Fruit fly (Drosophila melanogaster) whole organism, embryonic: ENCODE measurements around the gene RpLP1.

Experiments used
- Atf6 ChIP-seq: fragments of 200-800 bp; sonication (Bioruptor generic); IDR thresholded peaks from 2 replicates; pipeline ENCODE4 v1.3.6; 2022; ENCODE audit warnings: missing biosample characterization, missing genetic modification characterization
- BEAF-32 ChIP-seq: fragments of 200-800 bp; sonication (Bioruptor generic); optimal IDR thresholded peaks from 3 replicates; lab custom pipeline; 2017; ENCODE audit warnings: missing biosample characterization, missing genetic modification characterization, mild to moderate bottlenecking, moderate library complexity, missing genetic modification reagents
- CG10654 ChIP-seq: fragments of 200-800 bp; sonication (Bioruptor generic); optimal IDR thresholded peaks from 2 replicates; lab custom pipeline; 2016; ENCODE audit warnings: missing biosample characterization, missing genetic modification characterization
- CG11456 ChIP-seq: fragments of 200-800 bp; sonication (Bioruptor generic); IDR thresholded peaks from 3 replicates; pipeline ENCODE4 v1.3.6; 2022; ENCODE audit warnings: missing biosample characterization, missing genetic modification characterization
- CG11723 ChIP-seq: fragments of 200-800 bp; sonication (Bioruptor generic); optimal IDR thresholded peaks from 2 replicates; lab custom pipeline; 2017; ENCODE audit warnings: missing biosample characterization, mild to moderate bottlenecking, missing genetic modification characterization
- CG12236 ChIP-seq: fragments of 200-800 bp; sonication (Bioruptor generic); optimal IDR thresholded peaks from 2 replicates; lab custom pipeline; 2016; ENCODE audit warnings: missing biosample characterization, missing genetic modification characterization
- CG1233 ChIP-seq: fragments of 200-800 bp; sonication (Bioruptor generic); optimal IDR thresholded peaks from 4 replicates; lab custom pipeline; 2018; ENCODE audit warnings: missing biosample characterization, mild to moderate bottlenecking, missing genetic modification characterization
- CG14860 ChIP-seq: fragments of 200-800 bp; sonication (Bioruptor generic); IDR thresholded peaks from 3 replicates; pipeline ENCODE4 v1.3.6; 2022; ENCODE audit warnings: missing biosample characterization, missing genetic modification characterization; ENCODE audit not compliant: partially characterized antibody
- CG15011 ChIP-seq: fragments of 200-800 bp; sonication (Bioruptor generic); optimal IDR thresholded peaks from 3 replicates; lab custom pipeline; 2018; ENCODE audit warnings: missing biosample characterization, mild to moderate bottlenecking, missing genetic modification characterization
- CG15479 ChIP-seq: fragments of 200-800 bp; sonication (Bioruptor generic); optimal IDR thresholded peaks from 3 replicates; lab custom pipeline; 2019; ENCODE audit warnings: missing biosample characterization, mild to moderate bottlenecking, missing genetic modification characterization, moderate library complexity
- CG1602 ChIP-seq: fragments of 200-800 bp; sonication (Bioruptor generic); optimal IDR thresholded peaks from 3 replicates; lab custom pipeline; 2016; ENCODE audit warnings: missing biosample characterization, missing genetic modification characterization
- CG16779 ChIP-seq: fragments of 200-800 bp; sonication (Bioruptor generic); IDR thresholded peaks from 2 replicates; pipeline ENCODE4 v1.3.6; 2022; ENCODE audit warnings: missing biosample characterization, missing genetic modification characterization
- CG17829 ChIP-seq: fragments of 200-800 bp; optimal IDR thresholded peaks from 2 replicates; lab custom pipeline; 2019; ENCODE audit warnings: missing biosample characterization, mild to moderate bottlenecking, missing genetic modification characterization, moderate library complexity
- CG3065 ChIP-seq: fragments of 200-800 bp; sonication (Bioruptor generic); optimal IDR thresholded peaks from 2 replicates; lab custom pipeline; 2016; ENCODE audit warnings: missing biosample characterization, missing genetic modification characterization
- CG32767 ChIP-seq: fragments of 200-800 bp; sonication (Bioruptor generic); IDR thresholded peaks from 2 replicates; pipeline ENCODE4 v1.3.6; 2022; ENCODE audit warnings: missing biosample characterization, missing genetic modification characterization
- CG34224 ChIP-seq: fragments of 200-800 bp; sonication (Bioruptor generic); IDR thresholded peaks from 3 replicates; pipeline ENCODE4 v1.3.6; 2022; ENCODE audit warnings: missing biosample characterization, missing genetic modification characterization; ENCODE audit not compliant: partially characterized antibody
- CG3995 ChIP-seq: fragments of 200-800 bp; sonication (Bioruptor generic); optimal IDR thresholded peaks from 3 replicates; lab custom pipeline; 2016; ENCODE audit warnings: missing biosample characterization, missing genetic modification characterization
- CG7745 ChIP-seq: fragments of 200-800 bp; sonication (Bioruptor generic); optimal IDR thresholded peaks from 2 replicates; lab custom pipeline; 2018; ENCODE audit warnings: missing biosample characterization, mild to moderate bottlenecking, missing genetic modification characterization, moderate library complexity
- CG7987 ChIP-seq: fragments of 200-800 bp; sonication (Bioruptor generic); optimal IDR thresholded peaks from 2 replicates; lab custom pipeline; 2018; ENCODE audit warnings: missing biosample characterization, mild to moderate bottlenecking, missing genetic modification characterization, moderate library complexity
- CG8388 ChIP-seq: fragments of 200-800 bp; sonication (Bioruptor generic); optimal IDR thresholded peaks from 2 replicates; lab custom pipeline; 2019; ENCODE audit warnings: missing biosample characterization, mild to moderate bottlenecking, missing genetic modification characterization, moderate library complexity
- CkIIα-i1 ChIP-seq: fragments of 200-800 bp; sonication (Bioruptor generic); IDR thresholded peaks from 2 replicates; pipeline ENCODE4 v1.3.6; 2022; ENCODE audit warnings: missing biosample characterization, missing genetic modification characterization
- Drgx ChIP-seq: fragments of 200-800 bp; sonication (Bioruptor generic); IDR thresholded peaks from 2 replicates; pipeline ENCODE4 v1.3.6; 2022; ENCODE audit warnings: missing biosample characterization, missing genetic modification characterization
- H2.0 ChIP-seq: fragments of 200-800 bp; sonication (Bioruptor generic); IDR thresholded peaks from 2 replicates; pipeline ENCODE4 v1.3.6; 2022; ENCODE audit warnings: missing biosample characterization, missing genetic modification characterization
- HLH54F ChIP-seq: fragments of 200-800 bp; sonication (Bioruptor generic); optimal IDR thresholded peaks from 3 replicates; lab custom pipeline; 2016; ENCODE audit warnings: missing biosample characterization, missing genetic modification characterization
- Hand ChIP-seq: fragments of 200-800 bp; sonication (Bioruptor generic); optimal IDR thresholded peaks from 2 replicates; lab custom pipeline; 2017; ENCODE audit warnings: mild to moderate bottlenecking, missing biosample characterization, missing genetic modification reagents, missing genetic modification characterization
- Mes4 ChIP-seq: fragments of 200-800 bp; sonication (Bioruptor generic); optimal IDR thresholded peaks from 2 replicates; lab custom pipeline; 2016; ENCODE audit warnings: missing biosample characterization, missing genetic modification characterization
- NC2β ChIP-seq: fragments of 200-800 bp; sonication (Bioruptor generic); optimal IDR thresholded peaks from 2 replicates; lab custom pipeline; 2016; ENCODE audit warnings: missing biosample characterization, missing genetic modification characterization
- Nf-YC ChIP-seq: fragments of 200-800 bp; optimal IDR thresholded peaks from 3 replicates; lab custom pipeline; 2019; ENCODE audit warnings: missing biosample characterization, mild to moderate bottlenecking, missing genetic modification characterization, moderate library complexity
- Pdp1 ChIP-seq, 2 experiments: fragments of 200-800 bp; sonication (Bioruptor generic); optimal IDR thresholded peaks; 3 replicates each; lab custom pipeline; 2016; ENCODE audit warnings: missing biosample characterization in 2 of 2, missing genetic modification characterization in 2 of 2, mild to moderate bottlenecking in 1 of 2, moderate library complexity in 1 of 2
- TFAM ChIP-seq: fragments of 200-800 bp; sonication (Bioruptor generic); optimal IDR thresholded peaks from 2 replicates; lab custom pipeline; 2017; ENCODE audit warnings: missing biosample characterization, missing genetic modification characterization, inconsistent platforms
- Tbp ChIP-seq: fragments of >200 bp; optimal IDR thresholded peaks from 2 replicates; lab custom pipeline; 2018; ENCODE audit warnings: missing biosample characterization, missing genetic modification characterization
- ac ChIP-seq: fragments of 200-800 bp; sonication (Bioruptor generic); optimal IDR thresholded peaks from 3 replicates; lab custom pipeline; 2017; ENCODE audit warnings: missing biosample characterization, mild to moderate bottlenecking, missing genetic modification characterization
- bab2 ChIP-seq: fragments of 200-800 bp; sonication (Bioruptor generic); optimal IDR thresholded peaks from 2 replicates; lab custom pipeline; 2016; ENCODE audit warnings: missing biosample characterization, missing genetic modification characterization
- corto ChIP-seq: fragments of 200-800 bp; sonication (Bioruptor generic); optimal IDR thresholded peaks from 2 replicates; lab custom pipeline; 2016; ENCODE audit warnings: missing biosample characterization, mild to moderate bottlenecking, missing genetic modification characterization, moderate library complexity
- crol ChIP-seq: fragments of 200-800 bp; sonication (Bioruptor generic); IDR thresholded peaks from 2 replicates; pipeline ENCODE4 v1.3.6; 2022; ENCODE audit warnings: missing biosample characterization, missing genetic modification characterization
- crp ChIP-seq, 2 experiments: fragments of 200-800 bp; sonication (Bioruptor generic); optimal IDR thresholded peaks; 2 replicates in 1 of 2; 3 replicates in 1 of 2; lab custom pipeline; 2017; ENCODE audit warnings: missing biosample characterization in 2 of 2, missing genetic modification characterization in 2 of 2, mild to moderate bottlenecking in 1 of 2, moderate library complexity in 1 of 2
- dan ChIP-seq: fragments of 200-800 bp; sonication (Bioruptor generic); IDR thresholded peaks from 2 replicates; pipeline ENCODE4 v1.3.6; 2022; ENCODE audit warnings: missing biosample characterization, missing genetic modification characterization
- fru ChIP-seq: fragments of >200 bp; optimal IDR thresholded peaks from 2 replicates; lab custom pipeline; 2017
- gce ChIP-seq: fragments of 200-800 bp; sonication (Bioruptor generic); IDR thresholded peaks from 3 replicates; pipeline ENCODE4 v1.3.6; 2022; ENCODE audit warnings: missing biosample characterization, missing genetic modification characterization
- kay ChIP-seq: fragments of 200-800 bp; sonication (Bioruptor generic); optimal IDR thresholded peaks from 2 replicates; lab custom pipeline; 2016; ENCODE audit warnings: missing biosample characterization, missing genetic modification characterization
- klu ChIP-seq: fragments of 200-800 bp; sonication (Bioruptor generic); IDR thresholded peaks from 2 replicates; pipeline ENCODE4 v1.3.6; 2022; ENCODE audit warnings: missing biosample characterization, missing genetic modification characterization
- odd ChIP-seq: fragments of 200-800 bp; sonication (Bioruptor generic); optimal IDR thresholded peaks from 2 replicates; lab custom pipeline; 2017; ENCODE audit warnings: missing biosample characterization, mild to moderate bottlenecking, missing genetic modification characterization
- phol ChIP-seq: fragments of 200-800 bp; sonication (Bioruptor generic); optimal IDR thresholded peaks from 3 replicates; lab custom pipeline; 2018; ENCODE audit warnings: missing biosample characterization, mild to moderate bottlenecking, missing genetic modification characterization, moderate library complexity
- rib ChIP-seq: fragments of 200-800 bp; sonication (Bioruptor generic); IDR thresholded peaks from 2 replicates; pipeline ENCODE4 v1.3.6; 2022; ENCODE audit warnings: missing biosample characterization, missing genetic modification characterization
- salm ChIP-seq: fragments of 200-800 bp; sonication (Bioruptor generic); optimal IDR thresholded peaks from 2 replicates; lab custom pipeline; 2018; ENCODE audit warnings: missing biosample characterization, mild to moderate bottlenecking, missing genetic modification characterization
- shn ChIP-seq: fragments of 200-800 bp; sonication (Bioruptor generic); optimal IDR thresholded peaks from 3 replicates; lab custom pipeline; 2016; ENCODE audit warnings: missing biosample characterization, missing genetic modification characterization
- sob ChIP-seq: fragments of 200-800 bp; sonication (Bioruptor generic); IDR thresholded peaks from 2 replicates; pipeline ENCODE4 v1.3.6; 2022; ENCODE audit warnings: missing biosample characterization, missing genetic modification characterization
- tna ChIP-seq: fragments of 200-800 bp; sonication (Bioruptor generic); IDR thresholded peaks from 2 replicates; pipeline ENCODE4 v1.3.6; 2022; ENCODE audit warnings: missing biosample characterization, missing genetic modification characterization; ENCODE audit not compliant: partially characterized antibody
- tup ChIP-seq: fragments of 200-800 bp; sonication (Bioruptor generic); optimal IDR thresholded peaks from 2 replicates; lab custom pipeline; 2016; ENCODE audit warnings: missing biosample characterization, mild to moderate bottlenecking, missing genetic modification characterization, moderate library complexity

The RpLP1 gene

DNA sequence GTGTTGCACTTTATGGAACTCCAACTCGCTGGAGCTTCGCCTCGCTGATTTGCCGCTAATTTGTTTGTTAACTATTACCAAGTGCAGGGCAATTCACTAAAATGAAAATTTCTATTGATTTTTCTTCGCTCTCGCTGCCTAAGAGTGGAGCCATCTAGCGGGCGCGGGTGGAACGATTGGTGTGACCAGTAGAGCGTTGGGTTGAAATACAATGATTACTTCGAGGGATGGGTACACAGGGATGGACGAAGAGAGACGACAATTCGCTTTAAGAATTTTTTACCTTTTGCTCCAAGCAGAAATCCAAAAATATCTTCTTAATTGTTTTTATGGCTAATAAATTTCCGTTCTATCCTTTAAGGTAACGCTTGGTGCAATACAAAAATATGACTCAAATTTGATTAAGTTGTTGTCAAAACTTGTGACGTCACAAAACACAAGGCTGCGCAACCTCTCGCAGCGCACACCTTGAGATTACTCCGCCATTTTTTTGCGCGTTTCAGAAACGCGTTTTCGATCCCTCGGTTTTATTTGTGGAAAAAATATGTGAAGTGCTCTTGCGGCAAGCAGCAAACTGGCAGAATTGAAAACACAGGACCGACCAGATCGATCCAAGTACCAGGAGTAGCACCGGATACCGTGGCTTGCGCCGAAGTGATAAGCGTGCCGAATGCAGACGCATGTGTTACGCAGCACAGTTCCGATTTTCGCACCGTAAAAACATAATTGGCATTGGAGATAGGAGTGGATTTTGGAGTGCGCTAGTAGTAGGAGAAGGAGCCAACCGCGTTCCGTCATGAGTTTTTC is 5.0 kb upstream of the RpLP1 start, which contains the start of the genes AP-2alpha and ebi (continued):
- no peak for TF ChIP-seq CG7745 (tag; lab: Kevin White, UChicago)
- peak; percentile 77 for TF ChIP-seq CG12236 (GFP tag; lab: Kevin White, UChicago)
- TF ChIP-seq Pdp1 (GFP tag; optimal IDR thresholded peaks at IDR 0.05; lab: Kevin White, UChicago), result peak; percentile 91 to 94
- TF ChIP-seq CG16779, result 0 out of 2 replicates have a peak, but pooled peaks have one; percentile 59
- TF ChIP-seq Hand (GFP tag; lab: Kevin White, UChicago), result peak; percentile 58
- peak; percentile 95 for TF ChIP-seq HLH54F (GFP tag; lab: Kevin White, UChicago)
- TF ChIP-seq crp (GFP tag; optimal IDR thresholded peaks at IDR 0.05; lab: Kevin White, UChicago), result peak in 1 of 2 experiments; percentile 52
- peak; percentile 98 for TF ChIP-seq phol (tag; lab: Kevin White, UChicago)
- peak; percentile 76 for TF ChIP-seq crol (GFP tag; lab: Robert Waterston, UW)
- peak; percentile 91 for TF ChIP-seq Mes4 (GFP tag; lab: Kevin White, UChicago)
- TF ChIP-seq gce (GFP tag; lab: Robert Waterston, UW), result peak; percentile 63; the same call in 2 of the 3 replicates
- TF ChIP-seq CG1233, result peak; percentile 76
- peak; percentile 68 for TF ChIP-seq CG11723 (GFP tag; lab: Kevin White, UChicago)
- TF ChIP-seq odd, result peak; percentile 60
- TF ChIP-seq kay (GFP tag; lab: Kevin White, UChicago), result peak; percentile 62
- TF ChIP-seq salm (tag; lab: Kevin White, UChicago), result peak; percentile 54
- peak; percentile 59 for TF ChIP-seq BEAF-32 (GFP tag; lab: Kevin White, UChicago)
- TF ChIP-seq ac (GFP tag; lab: Kevin White, UChicago), result peak; percentile 14
- peak; percentile 79 for TF ChIP-seq CG10654 (GFP tag; lab: Kevin White, UChicago)
- TF ChIP-seq H2.0 (GFP tag; lab: Robert Waterston, UW), result peak; percentile 77; the same call in 1 of the 2 replicates
- no peak for TF ChIP-seq Tbp (GFP tag; lab: Kevin White, UChicago)
- peak; percentile 61 for TF ChIP-seq CG15011 (GFP tag; lab: Kevin White, UChicago)
- TF ChIP-seq TFAM, result no peak
- TF ChIP-seq tna (GFP tag; lab: Robert Waterston, UW), result no peak
- TF ChIP-seq CG11456 (GFP tag; lab: Robert Waterston, UW), result peak; percentile 86
- TF ChIP-seq fru (lab: Kevin White, UChicago), result no peak
- TF ChIP-seq NC2β, result peak; percentile 95
- TF ChIP-seq CG14860 (GFP tag; lab: Robert Waterston, UW), result no peak
- peak; percentile 68 for TF ChIP-seq CG8388 (GFP tag; lab: Kevin White, UChicago)
- no peak for TF ChIP-seq CG7987 (GFP tag; lab: Kevin White, UChicago)
- TF ChIP-seq CG3065 (GFP tag; lab: Kevin White, UChicago), result peak; percentile 69
- peak; percentile 88 for TF ChIP-seq CG1602 (GFP tag; lab: Kevin White, UChicago)
- TF ChIP-seq Drgx (GFP tag; lab: Robert Waterston, UW), result peak; percentile 49; the same call in 1 of the 2 replicates
- peak; percentile 96 for TF ChIP-seq shn (GFP tag; lab: Kevin White, UChicago)
- peak; percentile 96 for TF ChIP-seq CG15479 (GFP tag; lab: Kevin White, UChicago)
- TF ChIP-seq CkIIα-i1, result no peak
- TF ChIP-seq corto (GFP tag; lab: Kevin White, UChicago), result no peak
- peak; percentile 94 for TF ChIP-seq bab2 (GFP tag; lab: Kevin White, UChicago)
- TF ChIP-seq CG3995 (GFP tag; lab: Kevin White, UChicago), result peak; percentile 68
- peak; percentile 89 for TF ChIP-seq klu (GFP tag; lab: Robert Waterston, UW)
- peak; percentile 84 for TF ChIP-seq CG32767
- TF ChIP-seq Atf6, result peak; percentile 85
- TF ChIP-seq tup (GFP tag; lab: Kevin White, UChicago), result peak; percentile 61
- peak; percentile 86 for TF ChIP-seq rib (GFP tag; lab: Robert Waterston, UW)
- TF ChIP-seq CG34224 (GFP tag; lab: Robert Waterston, UW), result no peak
- peak; percentile 82 for TF ChIP-seq dan (GFP tag; lab: Robert Waterston, UW)
- peak; percentile 88 for TF ChIP-seq sob (GFP tag; lab: Robert Waterston, UW)
- peak; percentile 86 for TF ChIP-seq CG17829 (tag; lab: Kevin White, UChicago)
- peak; percentile 72 for TF ChIP-seq Nf-YC
